Fruit fly (Drosophila melanogaster): ENCODE results near the gene Ugt302K1.

Ugt302K1 gene

dm6 chr3R:11198062-11198472, 44.4 kb upstream of the Ugt302K1 start (continued):
- TF ChIP-seq dac (GFP tag; optimal IDR thresholded peaks at IDR 0.05) (no peak), CG31627 (GFP tag; optimal IDR thresholded peaks at IDR 0.05) (no peak), Met (GFP tag; optimal IDR thresholded peaks at IDR 0.05) (no peak), CG4318 (GFP tag; optimal IDR thresholded peaks at IDR 0.05) (no peak), CG1621 (tag; optimal IDR thresholded peaks at IDR 0.05) (no peak), svp (GFP tag) (peak; percentile 67), CG6808 (GFP tag; optimal IDR thresholded peaks at IDR 0.05) (no peak), Eip78C (GFP tag) (peak; percentile 69), esn (GFP tag; optimal IDR thresholded peaks at IDR 0.05) (no peak), Hr39 (GFP tag; optimal IDR thresholded peaks at IDR 0.05) (no peak), Sox102F (GFP tag; optimal IDR thresholded peaks at IDR 0.05) (no peak), CG3032 (tag; optimal IDR thresholded peaks at IDR 0.05) (no peak)

dm6 chr3R:11197389-11197716, 43.7 kb upstream of the Ugt302K1 start, which contains the start of gene cu:
Gene cu (plus strand): TSS chr3R:11197592.
- no peak for TF ChIP-seq OdsH (GFP tag; optimal IDR thresholded peaks at IDR 0.05)
- no peak for TF ChIP-seq CG3919 (GFP tag; optimal IDR thresholded peaks at IDR 0.05)
- TF ChIP-seq CG34406 (GFP tag; optimal IDR thresholded peaks at IDR 0.05): no peak
- no peak for TF ChIP-seq CG4318 (GFP tag; optimal IDR thresholded peaks at IDR 0.05)
- no peak for TF ChIP-seq Sox14 (GFP tag; optimal IDR thresholded peaks at IDR 0.05)

- TF ChIP-seq dac (GFP tag; optimal IDR thresholded peaks at IDR 0.05): peak; percentile 97
- TF ChIP-seq Ets21C (GFP tag; optimal IDR thresholded peaks at IDR 0.05): peak; percentile 86
- TF ChIP-seq Sox102F (GFP tag; optimal IDR thresholded peaks at IDR 0.05): peak; percentile 95
- peak; percentile 92 for TF ChIP-seq Ets96B (tag; optimal IDR thresholded peaks at IDR 0.05)
- TF ChIP-seq CG11294 (GFP tag; IDR thresholded peaks at IDR 0.05): peak; percentile 98
- TF ChIP-seq Eip78C (GFP tag): peak; percentile 100
- TF ChIP-seq Gug (GFP tag; IDR thresholded peaks at IDR 0.05): peak; percentile 99
- peak; percentile 97 for TF ChIP-seq lz (GFP tag; optimal IDR thresholded peaks at IDR 0.05)
- TF ChIP-seq CG4318 (GFP tag; optimal IDR thresholded peaks at IDR 0.05): peak; percentile 100
- peak; percentile 98 for TF ChIP-seq Hr4 (GFP tag; optimal IDR thresholded peaks at IDR 0.05)
- peak; percentile 92 for TF ChIP-seq Hr39 (GFP tag; optimal IDR thresholded peaks at IDR 0.05)
- peak; percentile 98 for TF ChIP-seq OdsH (GFP tag; optimal IDR thresholded peaks at IDR 0.05)
- TF ChIP-seq spab (GFP tag; optimal IDR thresholded peaks at IDR 0.05): peak; percentile 98
- peak; percentile 96 for TF ChIP-seq CG10669 (GFP tag; optimal IDR thresholded peaks at IDR 0.05)
- TF ChIP-seq CG6163 (GFP tag; IDR thresholded peaks at IDR 0.05): peak; percentile 97
- no peak for TF ChIP-seq Hr38 (GFP tag; optimal IDR thresholded peaks at IDR 0.05)
- peak; percentile 99 for TF ChIP-seq CG10631 (GFP tag; optimal IDR thresholded peaks at IDR 0.05)
- peak in 1 of 2 experiments; percentile 99 for TF ChIP-seq ss (GFP tag; optimal IDR thresholded peaks at IDR 0.05)
- peak; percentile 97 for TF ChIP-seq Eip75B (GFP tag; optimal IDR thresholded peaks at IDR 0.05)
- peak; percentile 85 for TF ChIP-seq Eip93F (GFP tag; optimal IDR thresholded peaks at IDR 0.05)
- peak; percentile 87 to 98 for TF ChIP-seq salr (GFP tag; optimal IDR thresholded peaks at IDR 0.05)
- peak; percentile 100 for TF ChIP-seq CG32006 (GFP tag; optimal IDR thresholded peaks at IDR 0.05)
- peak; percentile 97 for TF ChIP-seq CG3919 (GFP tag; optimal IDR thresholded peaks at IDR 0.05)
- peak; percentile 98 for TF ChIP-seq CG6854 (GFP tag; optimal IDR thresholded peaks at IDR 0.05)
- peak; percentile 94 for TF ChIP-seq CG8319 (GFP tag; optimal IDR thresholded peaks at IDR 0.05)
- peak; percentile 93 for TF ChIP-seq CG7368 (GFP tag; optimal IDR thresholded peaks at IDR 0.05)
- peak; percentile 97 for TF ChIP-seq acj6 (GFP tag; optimal IDR thresholded peaks at IDR 0.05)
- peak; percentile 95 for TF ChIP-seq CG11762 (GFP tag; optimal IDR thresholded peaks at IDR 0.05; ENCODE audit: insufficient read depth)
- peak; percentile 97 for TF ChIP-seq CG16779 (tag; optimal IDR thresholded peaks at IDR 0.05)
- TF ChIP-seq CG8119 (GFP tag; IDR thresholded peaks at IDR 0.05): peak; percentile 100
- TF ChIP-seq Met (GFP tag; optimal IDR thresholded peaks at IDR 0.05): peak; percentile 97
- peak; percentile 100 for TF ChIP-seq Blimp-1 (GFP tag; optimal IDR thresholded peaks at IDR 0.05)
- TF ChIP-seq Sox14 (GFP tag; optimal IDR thresholded peaks at IDR 0.05): peak; percentile 96
- TF ChIP-seq CG6276 (GFP tag; optimal IDR thresholded peaks at IDR 0.05): peak; percentile 99
- TF ChIP-seq Smox (GFP tag; optimal IDR thresholded peaks at IDR 0.05): peak; percentile 96
- peak; percentile 97 for TF ChIP-seq pdm3 (GFP tag; optimal IDR thresholded peaks at IDR 0.05)
- TF ChIP-seq CG15336 (GFP tag; IDR thresholded peaks at IDR 0.05): peak; percentile 99
- peak; percentile 95 for TF ChIP-seq CG31627 (GFP tag; optimal IDR thresholded peaks at IDR 0.05)
- peak; percentile 98 for TF ChIP-seq eg (GFP tag; IDR thresholded peaks at IDR 0.05)
- TF ChIP-seq CG6808 (GFP tag; optimal IDR thresholded peaks at IDR 0.05): peak; percentile 97
Observed at dm6 chr3R:11196648-11197388, 43.2 kb upstream of the Ugt302K1 start.

Data from whole organism, prepupa.